Worm (Caenorhabditis elegans): ENCODE results near the gene msp-53.
A peak's percentile ranks its signal among the peaks of the same experiment; 100 is the strongest.

DNA sequence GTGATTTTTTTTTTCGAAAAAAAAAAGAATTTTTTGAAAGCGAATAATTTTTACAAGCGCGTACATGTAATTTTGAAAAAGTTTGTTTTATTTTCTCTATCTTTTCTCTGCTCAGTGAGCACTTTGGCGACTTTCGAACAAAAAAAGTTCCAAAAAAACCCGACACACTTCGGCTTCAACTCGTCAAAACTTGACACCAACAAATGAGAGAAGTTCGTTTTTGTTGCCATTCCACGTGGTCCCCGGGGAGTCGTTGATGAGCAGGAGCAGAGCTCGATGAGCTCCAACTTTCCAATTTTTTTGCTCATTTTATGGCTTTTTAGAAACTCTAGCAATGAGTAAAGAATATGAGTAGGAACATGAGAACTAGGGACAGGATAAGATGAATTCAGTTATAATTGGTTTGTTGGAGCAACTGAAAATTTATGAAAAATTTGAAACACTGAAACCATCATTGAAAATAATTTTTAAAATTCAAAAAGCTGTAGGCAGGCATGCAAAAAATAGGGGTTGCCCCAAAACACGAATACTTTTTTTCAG is 45.6 kb upstream of the msp-53 start:
- TF ChIP-seq snpc-4 (tag; optimal IDR thresholded peaks at IDR 0.05), result no peak
- no peak for TF ChIP-seq unc-62 (GFP tag; optimal IDR thresholded peaks at IDR 0.05)
- TF ChIP-seq nhr-12 (tag; optimal IDR thresholded peaks at IDR 0.05), result no peak
- TF ChIP-seq unc-39 (tag; optimal IDR thresholded peaks at IDR 0.05), result no peak
- peak in 1 of 2 experiments; percentile 50 for TF ChIP-seq mdl-1 (tag; optimal IDR thresholded peaks at IDR 0.05)
- no peak for TF ChIP-seq nhr-237 (tag; optimal IDR thresholded peaks at IDR 0.05)
- TF ChIP-seq ZK546.5 (tag; optimal IDR thresholded peaks at IDR 0.05), result no peak
- TF ChIP-seq elt-1 (tag; optimal IDR thresholded peaks at IDR 0.05), result no peak
- no peak for TF ChIP-seq blmp-1 (tag; optimal IDR thresholded peaks at IDR 0.05; ENCODE audit: insufficient read depth)
- no peak for TF ChIP-seq ama-1 (optimal IDR thresholded peaks at IDR 0.05)
- TF ChIP-seq fos-1 (tag; optimal IDR thresholded peaks at IDR 0.05), result no peak
- no peak for TF ChIP-seq dmd-4 (tag; optimal IDR thresholded peaks at IDR 0.05)

All from whole organism, L2 larva.